Worm (Caenorhabditis elegans) whole organism, young adult: Measurements from ENCODE around the gene C07D8.5.

Experiments used
- C06A6.2 ChIP-seq: fragments of 200-800 bp; sonication (Bioruptor generic); conservative IDR thresholded peaks from 2 replicates; pipeline ENCODE4 v1.3.6; 2022; ENCODE audit warnings: missing genetic modification characterization, missing compliant biosample characterization
- efl-1 ChIP-seq: fragments of 150-350 bp; optimal IDR thresholded peaks from 2 replicates; lab custom pipeline; 2014; ENCODE audit warnings: missing biosample characterization, missing genetic modification reagents, missing genetic modification characterization
- egl-18 ChIP-seq: fragments of 200-800 bp; sonication (Bioruptor generic); IDR thresholded peaks from 2 replicates; pipeline ENCODE4 v1.3.6; 2022; ENCODE audit warnings: missing genetic modification reagents, missing genetic modification characterization, missing compliant biosample characterization
- let-526 ChIP-seq: fragments of 200-800 bp; sonication (Bioruptor generic); IDR thresholded peaks from 2 replicates; pipeline ENCODE4 v1.3.6; 2022; ENCODE audit warnings: missing genetic modification reagents, missing genetic modification characterization, missing compliant biosample characterization
- lsy-27 ChIP-seq: sonication (generic microtip); optimal IDR thresholded peaks from 2 replicates; lab custom pipeline; 2017; ENCODE audit warnings: missing genetic modification characterization, mild to moderate bottlenecking, missing compliant biosample characterization, antibody characterized with exemption, missing genotype, borderline replicate concordance; ENCODE audit not compliant: insufficient read depth
- madf-3 ChIP-seq: fragments of 200-800 bp; sonication (Bioruptor generic); IDR thresholded peaks from 2 replicates; pipeline ENCODE4 v1.3.6; 2022; ENCODE audit warnings: missing genetic modification reagents, missing genetic modification characterization, missing compliant biosample characterization
- madf-8 ChIP-seq: fragments of 200-800 bp; sonication (Bioruptor generic); conservative IDR thresholded peaks from 2 replicates; pipeline ENCODE4 v1.3.6; 2022; ENCODE audit warnings: missing genetic modification reagents, missing genetic modification characterization, missing compliant biosample characterization
- mcd-1 ChIP-seq: fragments of 200-800 bp; sonication (Bioruptor generic); IDR thresholded peaks from 2 replicates; pipeline ENCODE4 v1.3.6; 2022; ENCODE audit warnings: missing genetic modification reagents, missing genetic modification characterization, missing compliant biosample characterization
- mel-28 ChIP-seq: sonication (generic microtip); optimal IDR thresholded peaks from 2 replicates; lab custom pipeline; 2016; ENCODE audit warnings: borderline replicate concordance, mild to moderate bottlenecking, missing genetic modification characterization, missing compliant biosample characterization
- pbrm-1 ChIP-seq: fragments of 200-800 bp; sonication (Bioruptor generic); IDR thresholded peaks from 2 replicates; pipeline ENCODE4 v1.3.6; 2022; ENCODE audit warnings: missing genetic modification reagents, missing genetic modification characterization, missing compliant biosample characterization
- snpc-4 ChIP-seq, 5 experiments: fragments of 150-350 bp in 1 of 5; sonication (generic microtip) in 4 of 5; optimal IDR thresholded peaks; 2 replicates each; lab custom pipeline; 2014 to 2018; ENCODE audit warnings: missing genetic modification characterization in 5 of 5, missing biosample characterization in 3 of 5, antibody characterized with exemption in 2 of 5, mild to moderate bottlenecking in 2 of 5, missing compliant biosample characterization in 2 of 5, missing genotype in 2 of 5, moderate library complexity in 2 of 5, missing genetic modification reagents in 1 of 5
- tbp1 ChIP-seq: fragments of 200-800 bp; sonication (Bioruptor generic); optimal IDR thresholded peaks from 2 replicates; lab custom pipeline; 2018; ENCODE audit warnings: mild to moderate bottlenecking, missing genetic modification characterization, missing compliant biosample characterization
- tlf-1 ChIP-seq: fragments of 200-800 bp; sonication (Bioruptor generic); optimal IDR thresholded peaks from 2 replicates; lab custom pipeline; 2018; ENCODE audit warnings: mild to moderate bottlenecking, missing genetic modification characterization, missing compliant biosample characterization
- zfh-2 ChIP-seq: fragments of 200-800 bp; sonication (Bioruptor generic); conservative IDR thresholded peaks from 2 replicates; pipeline ENCODE4 v1.3.6; 2022; ENCODE audit warnings: missing genetic modification reagents, missing genetic modification characterization, missing compliant biosample characterization

C07D8.5 gene

ce11 chrX:7390270-7390669 lies 46.4 kb downstream of the C07D8.5 start, which contains the start of gene C10A4.6 (continued):
- no peak for TF ChIP-seq efl-1
- no peak for TF ChIP-seq egl-18 (GFP tag; lab: Robert Waterston, UW)

- no peak for TF ChIP-seq zfh-2 (GFP tag; lab: Robert Waterston, UW)
- TF ChIP-seq pbrm-1 (GFP tag; lab: Robert Waterston, UW) = no peak
- no peak for TF ChIP-seq mel-28 (tag; lab: Kevin White, UChicago)
- no peak for TF ChIP-seq tlf-1 (GFP tag; lab: Kevin White, UChicago)
- no peak for TF ChIP-seq mcd-1 (GFP tag; lab: Robert Waterston, UW)
- no peak for TF ChIP-seq C06A6.2
- TF ChIP-seq madf-8 (GFP tag; lab: Robert Waterston, UW) = no peak
- TF ChIP-seq tbp1 = no peak
- TF ChIP-seq madf-3 (GFP tag; lab: Robert Waterston, UW) = no peak
- no peak for TF ChIP-seq lsy-27
- TF ChIP-seq let-526 (GFP tag; lab: Robert Waterston, UW) = no peak
- TF ChIP-seq snpc-4 (GFP tag; optimal IDR thresholded peaks at IDR 0.05; lab: Kevin White, UChicago) = no peak
- no peak for TF ChIP-seq snpc-4 (tag; optimal IDR thresholded peaks at IDR 0.05; lab: Kevin White, UChicago)
These were observed 49.3 kb downstream of the C07D8.5 start, which contains the start of gene gad-2 for ce11 chrX:7393167-7393566. Gene gad-2 (plus strand): TSS chrX:7393467.
